Fruit fly (Drosophila melanogaster): ENCODE results near the gene CG33341.

DNA sequence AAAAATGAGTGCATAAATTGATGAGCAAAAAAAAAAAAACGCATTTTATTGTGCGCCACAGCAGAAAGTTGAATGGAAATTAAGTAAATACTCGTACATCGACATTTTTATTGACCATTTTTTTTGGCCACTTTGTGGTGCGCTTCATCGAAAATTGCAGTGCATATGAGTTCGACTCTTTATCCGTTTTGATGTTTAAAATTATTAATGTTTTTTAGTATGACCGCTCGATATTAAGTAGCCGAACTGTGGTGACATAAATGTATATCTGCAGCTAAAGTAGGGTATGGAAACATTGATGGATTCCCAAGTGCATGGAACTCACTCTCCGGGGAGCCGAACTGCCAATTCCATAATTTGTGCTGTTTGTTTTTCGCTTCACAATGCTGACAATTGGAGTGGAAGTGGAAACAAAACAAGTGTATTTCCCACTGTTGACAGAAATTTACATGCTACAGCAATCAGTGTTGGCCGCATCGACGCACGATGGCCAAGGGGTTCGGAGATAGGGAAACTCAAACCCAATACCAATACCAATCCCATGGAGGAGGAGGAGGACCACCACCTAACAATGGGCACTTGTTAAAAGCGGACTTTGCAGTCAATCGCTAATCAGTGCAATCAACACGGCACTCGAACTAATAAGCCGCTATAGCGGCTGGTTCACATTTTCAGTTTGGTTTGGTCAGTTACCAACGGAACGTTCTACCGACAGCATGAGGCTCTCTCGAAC, 24.2 kb downstream of the CG33341 start, which contains the start of gene CG13616:
- no peak for TF ChIP-seq CG8478 (optimal IDR thresholded peaks at IDR 0.05)
- no peak for TF ChIP-seq CTCF (optimal IDR thresholded peaks at IDR 0.05)

Measured in S2 (cell line).